Fruit fly (Drosophila melanogaster): ENCODE results near the gene primo-1.

DNA sequence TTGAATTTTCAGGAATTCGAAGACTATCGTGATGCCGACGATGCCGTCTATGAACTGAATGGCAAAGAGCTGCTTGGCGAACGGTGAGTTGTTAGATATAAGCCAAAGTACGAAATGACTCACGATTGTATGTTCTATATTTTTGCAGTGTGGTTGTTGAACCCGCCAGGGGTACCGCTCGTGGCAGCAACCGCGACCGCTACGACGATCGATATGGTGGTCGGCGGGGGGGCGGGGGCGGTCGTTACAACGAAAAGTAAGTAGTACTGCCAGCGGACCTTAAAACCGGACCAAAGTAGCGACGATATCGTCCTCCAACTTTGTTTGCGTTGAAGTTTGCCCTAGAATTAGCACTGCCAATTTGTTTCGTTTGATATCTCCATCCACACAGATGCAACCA lies 49.5 kb downstream of the primo-1 start:
- no peak for TF ChIP-seq Myc (optimal IDR thresholded peaks at IDR 0.05)
- no peak for TF ChIP-seq Sin3A (optimal IDR thresholded peaks at IDR 0.05)
